Fruit fly (Drosophila melanogaster) Kc167 (cell line): ENCODE results near the gene CG42676.

Experiments
- Myc ChIP-seq: fragments of >200 bp; optimal IDR thresholded peaks from 2 replicates; lab custom pipeline; 2017; ENCODE audit warnings: missing external identifiers
- h ChIP-seq: fragments of >200 bp; optimal IDR thresholded peaks from 3 replicates; lab custom pipeline; 2018; ENCODE audit warnings: missing external identifiers
- psq ChIP-seq: fragments of >200 bp; optimal IDR thresholded peaks from 2 replicates; lab custom pipeline; 2017; ENCODE audit warnings: missing external identifiers
- ttk ChIP-seq: sonication (Bioruptor generic); optimal IDR thresholded peaks from 2 replicates; lab custom pipeline; 2017; ENCODE audit warnings: missing external identifiers

DNA sequence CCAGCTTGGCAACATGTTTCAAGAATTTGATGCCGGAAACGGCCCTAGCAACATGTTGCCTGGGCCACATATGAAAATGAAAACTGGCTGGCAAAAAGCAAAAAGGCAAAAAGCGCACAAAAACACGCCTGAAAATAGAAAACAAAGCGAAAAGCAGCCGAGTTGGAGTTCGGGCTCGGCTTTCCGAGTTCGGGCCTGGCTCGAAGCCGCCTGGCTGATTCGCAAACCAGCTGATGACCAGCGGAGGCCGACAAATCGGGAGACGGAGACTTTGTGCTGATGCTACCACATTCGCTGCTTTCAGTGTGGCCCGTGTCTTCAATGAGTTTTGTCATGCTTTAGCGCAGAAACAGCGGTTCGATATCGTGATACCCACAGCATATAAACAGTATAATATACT, 7.4 kb downstream of the CG42676 start, which contains the start of gene GV1:
- TF ChIP-seq h (lab: Kevin White, UChicago) (no peak), psq (no peak), ttk (lab: Kevin White, UChicago) (no peak), Myc (lab: Kevin White, UChicago) (no peak)
